Worm (Caenorhabditis elegans) whole organism, late embryonic: ENCODE data around the gene fbxb-31.

ENCODE experiments used
- ama-1 ChIP-seq: fragments of 150-350 bp; optimal IDR thresholded peaks from 2 replicates; lab custom pipeline; 2014
- ceh-19 ChIP-seq: fragments of 200-800 bp; sonication (Bioruptor generic); optimal IDR thresholded peaks from 2 replicates; lab custom pipeline; 2018; ENCODE audit warnings: mild to moderate bottlenecking, missing genetic modification characterization, missing compliant biosample characterization
- ceh-30 ChIP-seq: fragments of 150-350 bp; optimal IDR thresholded peaks from 2 replicates; lab custom pipeline; 2014; ENCODE audit warnings: missing biosample characterization, missing genetic modification characterization
- ceh-31 ChIP-seq: sonication (generic microtip); optimal IDR thresholded peaks from 2 replicates; lab custom pipeline; 2016; ENCODE audit warnings: missing genetic modification characterization, missing compliant biosample characterization
- che-1 ChIP-seq: sonication (generic microtip); optimal IDR thresholded peaks from 2 replicates; lab custom pipeline; 2016; ENCODE audit warnings: mild to moderate bottlenecking, missing genetic modification characterization, missing compliant biosample characterization
- nfya-1 ChIP-seq: sonication (generic microtip); optimal IDR thresholded peaks from 2 replicates; lab custom pipeline; 2017; ENCODE audit warnings: missing genetic modification characterization, mild to moderate bottlenecking, missing compliant biosample characterization, antibody characterized with exemption, moderate library complexity
- ttx-3 ChIP-seq: sonication (generic microtip); optimal IDR thresholded peaks from 2 replicates; lab custom pipeline; 2016; ENCODE audit warnings: missing genetic modification reagents, missing genetic modification characterization, missing compliant biosample characterization
- unc-86 ChIP-seq: sonication (generic microtip); optimal IDR thresholded peaks from 2 replicates; lab custom pipeline; 2016; ENCODE audit warnings: missing genetic modification characterization, missing compliant biosample characterization

ce11 chrII:3595339-3595738, 43.8 kb downstream of the fbxb-31 start, which contains the start of gene Y49F6A.12:
- TF ChIP-seq nfya-1 (tag; lab: Kevin White, UChicago) (no peak), ttx-3 (no peak), unc-86 (tag; lab: Kevin White, UChicago) (no peak), ceh-19 (no peak), che-1 (no peak), ceh-30 (tag; lab: Kevin White, UChicago) (no peak), ceh-31 (no peak), ama-1 (lab: Kevin White, UChicago) (no peak)
